Fruit fly (Drosophila melanogaster): Measurements from ENCODE around the gene CG34162.

DNA sequence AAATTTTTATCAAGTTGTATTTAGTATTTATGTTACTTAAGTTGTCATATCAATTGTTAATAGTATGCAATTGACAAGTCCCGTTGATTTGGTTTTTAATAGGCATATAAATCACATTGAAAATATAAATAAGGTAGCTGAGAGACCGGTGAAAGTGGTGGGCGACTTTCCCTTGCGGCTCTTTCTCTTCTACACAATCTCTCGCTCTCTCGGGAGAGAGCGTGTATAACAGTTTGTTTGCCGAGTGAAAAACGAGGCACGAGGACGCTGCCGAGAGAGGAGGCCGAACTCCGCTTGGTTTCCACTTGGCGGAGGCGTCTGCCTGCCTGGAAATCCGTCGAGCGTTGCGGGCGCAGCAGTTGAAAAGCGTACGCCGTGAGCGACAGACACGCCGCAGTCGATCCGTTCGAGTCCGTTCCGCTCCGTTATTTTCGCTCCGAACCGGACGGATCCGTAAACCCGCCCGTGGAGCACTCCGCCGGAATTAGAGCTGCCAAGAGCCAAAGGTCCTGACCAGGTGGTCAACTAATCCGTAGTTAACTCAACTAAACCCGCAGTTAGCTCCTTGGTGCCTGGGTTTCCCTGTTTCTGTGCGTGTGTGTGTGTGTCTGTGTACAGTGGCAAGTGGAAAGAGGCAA lies 50.1 kb downstream of the CG34162 start, which contains the start of gene kek2:
- TF ChIP-seq Dif (GFP tag; optimal IDR thresholded peaks at IDR 0.05; ENCODE audit: partially characterized antibody) = no peak
- no peak for TF ChIP-seq ey (GFP tag; optimal IDR thresholded peaks at IDR 0.05)
- no peak for TF ChIP-seq psq (GFP tag; optimal IDR thresholded peaks at IDR 0.05)
- no peak for TF ChIP-seq h (GFP tag; optimal IDR thresholded peaks at IDR 0.05)
- TF ChIP-seq Abd-B (GFP tag; optimal IDR thresholded peaks at IDR 0.05) = no peak
- no peak for TF ChIP-seq OdsH (GFP tag; optimal IDR thresholded peaks at IDR 0.05)
- TF ChIP-seq GATAd (GFP tag; optimal IDR thresholded peaks at IDR 0.05) = no peak
- TF ChIP-seq Sp1 (GFP tag; optimal IDR thresholded peaks at IDR 0.05) = no peak

Data from whole organism, wandering third instar larva.